Fruit fly (Drosophila melanogaster) whole organism, pupa: ENCODE data around the gene inaF-A.

ENCODE experiments used
- CG12605 ChIP-seq: fragments of 200-800 bp; sonication (Bioruptor generic); IDR thresholded peaks from 2 replicates; pipeline ENCODE4 v1.3.6; 2022; ENCODE audit warnings: missing biosample characterization, missing genetic modification characterization
- CG15710 ChIP-seq: fragments of 200-800 bp; sonication (Bioruptor generic); optimal IDR thresholded peaks from 2 replicates; lab custom pipeline; 2018; ENCODE audit warnings: missing biosample characterization, mild to moderate bottlenecking, missing genetic modification characterization, moderate library complexity
- CG17806 ChIP-seq: fragments of 200-800 bp; sonication (Bioruptor generic); optimal IDR thresholded peaks from 2 replicates; lab custom pipeline; 2018; ENCODE audit warnings: missing biosample characterization, mild to moderate bottlenecking, missing genetic modification characterization, moderate library complexity
- CG32121 ChIP-seq: fragments of 200-800 bp; sonication (Bioruptor generic); IDR thresholded peaks from 2 replicates; pipeline ENCODE4 v1.3.6; 2022; ENCODE audit warnings: missing biosample characterization, missing genetic modification characterization
- CG4496 ChIP-seq: fragments of 200-800 bp; sonication (Bioruptor generic); IDR thresholded peaks from 3 replicates; pipeline ENCODE4 v1.3.6; 2022; ENCODE audit warnings: missing biosample characterization, missing genetic modification characterization
- CG8159 ChIP-seq: fragments of 200-800 bp; sonication (Bioruptor generic); optimal IDR thresholded peaks from 3 replicates; lab custom pipeline; 2018; ENCODE audit warnings: missing biosample characterization, mild to moderate bottlenecking, missing genetic modification characterization, moderate library complexity
- CG8301 ChIP-seq: fragments of 200-800 bp; sonication (Bioruptor generic); optimal IDR thresholded peaks from 2 replicates; lab custom pipeline; 2018; ENCODE audit warnings: missing biosample characterization, mild to moderate bottlenecking, missing genetic modification characterization
- CG9948 ChIP-seq: fragments of 200-800 bp; sonication (Bioruptor generic); optimal IDR thresholded peaks from 2 replicates; lab custom pipeline; 2018; ENCODE audit warnings: missing biosample characterization, mild to moderate bottlenecking, missing genetic modification characterization, moderate library complexity
- D1 ChIP-seq: fragments of 200-800 bp; sonication (Bioruptor generic); optimal IDR thresholded peaks from 2 replicates; lab custom pipeline; 2018; ENCODE audit warnings: missing biosample characterization, mild to moderate bottlenecking, missing genetic modification characterization, moderate library complexity
- EcR ChIP-seq: fragments of 200-800 bp; sonication (Bioruptor generic); optimal IDR thresholded peaks from 3 replicates; lab custom pipeline; 2019; ENCODE audit warnings: missing biosample characterization, missing genetic modification characterization, mild to moderate bottlenecking, moderate library complexity, missing genetic modification reagents
- Ets98B ChIP-seq: fragments of 200-800 bp; sonication (Bioruptor generic); IDR thresholded peaks from 2 replicates; pipeline ENCODE4 v1.3.6; 2022; ENCODE audit warnings: missing biosample characterization, missing genetic modification characterization
- fd96Ca ChIP-seq: fragments of 200-800 bp; sonication (Bioruptor generic); IDR thresholded peaks from 3 replicates; pipeline ENCODE4 v1.3.6; 2022; ENCODE audit warnings: missing biosample characterization, missing genetic modification characterization
- gl ChIP-seq: fragments of 200-800 bp; sonication (Bioruptor generic); optimal IDR thresholded peaks from 2 replicates; lab custom pipeline; 2018; ENCODE audit warnings: missing biosample characterization, mild to moderate bottlenecking, missing genetic modification characterization
- rn ChIP-seq: fragments of 200-800 bp; sonication (Bioruptor generic); IDR thresholded peaks from 2 replicates; pipeline ENCODE4 v1.3.6; 2022; ENCODE audit warnings: missing biosample characterization, missing genetic modification characterization

DNA sequence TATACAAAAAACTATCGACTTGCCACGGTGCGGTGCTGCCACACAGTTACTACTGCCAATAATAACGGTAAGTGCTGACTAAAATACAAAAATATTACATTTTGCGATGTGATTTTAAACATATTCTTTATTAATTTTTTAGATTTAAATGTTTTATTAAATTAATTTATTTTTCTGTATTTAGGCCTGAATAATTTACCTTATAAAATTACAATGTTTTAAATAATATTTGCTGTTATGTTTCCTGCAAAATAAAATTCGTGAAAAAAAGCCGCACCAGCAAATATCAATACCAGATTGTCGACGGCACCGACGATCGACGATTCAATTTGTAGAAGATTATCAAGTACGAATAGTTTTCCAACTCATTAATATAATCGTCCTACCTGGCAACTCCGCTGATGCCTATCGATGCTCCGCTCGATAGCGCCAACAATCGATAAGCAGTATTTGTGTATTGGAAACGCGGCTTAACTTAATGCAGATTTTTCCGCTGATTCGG, 55.1 kb downstream of the inaF-A start, which contains the start of the genes Vlet and bif:
- TF ChIP-seq CG8301 (tag; lab: Kevin White, UChicago) (peak; percentile 30), CG32121 (GFP tag; lab: Robert Waterston, UW) (0 out of 2 replicates have a peak, but pooled peaks have one; percentile 37), CG12605 (GFP tag; lab: Robert Waterston, UW) (no peak), fd96Ca (GFP tag; lab: Robert Waterston, UW) (peak; percentile 64; the same call in 1 of the 3 replicates), rn (GFP tag; lab: Robert Waterston, UW) (no peak), CG15710 (tag; lab: Kevin White, UChicago) (peak; percentile 47), Ets98B (GFP tag; lab: Robert Waterston, UW) (no peak; the same call in 1 of the 2 replicates), D1 (tag; lab: Kevin White, UChicago) (peak; percentile 69), CG8159 (tag; lab: Kevin White, UChicago) (peak; percentile 57), EcR (GFP tag; lab: Kevin White, UChicago) (no peak), gl (tag; lab: Kevin White, UChicago) (no peak), CG17806 (tag; lab: Kevin White, UChicago) (peak; percentile 36), CG4496 (GFP tag; lab: Robert Waterston, UW) (0 out of 3 replicates have a peak, but pooled peaks have one; percentile 17), CG9948 (tag; lab: Kevin White, UChicago) (peak; percentile 58)
